Worm (Caenorhabditis elegans): ENCODE measurements around the gene Y116A8A.6.

- no peak for TF ChIP-seq jun-1 (tag; optimal IDR thresholded peaks at IDR 0.05)
- no peak for TF ChIP-seq elt-2 (tag; optimal IDR thresholded peaks at IDR 0.05)
- TF ChIP-seq ama-1 (optimal IDR thresholded peaks at IDR 0.05), result no peak
- TF ChIP-seq aly-2 (tag; optimal IDR thresholded peaks at IDR 0.05), result no peak
Observed at ce11 chrIV:16778644-16779043, 50.0 kb downstream of the Y116A8A.6 start.
